Worm (Caenorhabditis elegans) whole organism, L1 larva: ENCODE data around the gene fip-4.

ENCODE experiments used
- aha-1 ChIP-seq: fragments of 150-350 bp; optimal IDR thresholded peaks from 2 replicates; lab custom pipeline; 2014; ENCODE audit warnings: missing biosample characterization, missing genetic modification characterization
- aly-2 ChIP-seq: fragments of 150-350 bp; optimal IDR thresholded peaks from 2 replicates; lab custom pipeline; 2014; ENCODE audit warnings: missing biosample characterization, missing genetic modification characterization
- lin-13 ChIP-seq: fragments of 150-350 bp; optimal IDR thresholded peaks from 2 replicates; lab custom pipeline; 2014; ENCODE audit warnings: missing biosample characterization, missing genetic modification reagents, missing genetic modification characterization

ce11 chrV:8652177-8652576 lies 41.1 kb upstream of the fip-4 start:
- TF ChIP-seq aha-1 (tag; lab: Kevin White, UChicago): no peak
- no peak for TF ChIP-seq aly-2 (tag; lab: Kevin White, UChicago)
- TF ChIP-seq lin-13 (GFP tag; lab: Kevin White, UChicago): no peak
